Fruit fly (Drosophila melanogaster) whole organism, embryonic: ENCODE measurements around the gene Spec2.

Experiments used
- Bteb2 ChIP-seq: fragments of 200-800 bp; sonication (Bioruptor generic); optimal IDR thresholded peaks from 2 replicates; lab custom pipeline; 2016; ENCODE audit warnings: missing biosample characterization, missing genetic modification characterization
- CG10267 ChIP-seq: fragments of 200-800 bp; sonication (Bioruptor generic); optimal IDR thresholded peaks from 2 replicates; lab custom pipeline; 2018; ENCODE audit warnings: missing biosample characterization, mild to moderate bottlenecking, missing genetic modification characterization, moderate library complexity
- CG10321 ChIP-seq: fragments of 200-800 bp; sonication (Bioruptor generic); IDR thresholded peaks from 2 replicates; pipeline ENCODE4 v1.3.6; 2022; ENCODE audit warnings: missing biosample characterization, missing genetic modification characterization
- CG11504 ChIP-seq: fragments of 200-800 bp; sonication (Bioruptor generic); optimal IDR thresholded peaks from 3 replicates; lab custom pipeline; 2019; ENCODE audit warnings: missing biosample characterization, mild to moderate bottlenecking, missing genetic modification characterization, moderate library complexity
- CG14710 ChIP-seq: fragments of 200-800 bp; sonication (Bioruptor generic); optimal IDR thresholded peaks from 3 replicates; lab custom pipeline; 2019; ENCODE audit warnings: missing biosample characterization, mild to moderate bottlenecking, missing genetic modification characterization, moderate library complexity
- CG15011 ChIP-seq: fragments of 200-800 bp; sonication (Bioruptor generic); optimal IDR thresholded peaks from 3 replicates; lab custom pipeline; 2018; ENCODE audit warnings: missing biosample characterization, mild to moderate bottlenecking, missing genetic modification characterization
- CG18476 ChIP-seq: fragments of 200-800 bp; sonication (Bioruptor generic); optimal IDR thresholded peaks from 2 replicates; lab custom pipeline; 2016; ENCODE audit warnings: missing biosample characterization, mild to moderate bottlenecking, missing genetic modification characterization
- CG2116 ChIP-seq: fragments of 200-800 bp; sonication (Bioruptor generic); optimal IDR thresholded peaks from 3 replicates; lab custom pipeline; 2018; ENCODE audit warnings: missing biosample characterization, mild to moderate bottlenecking, missing genetic modification characterization
- CG2129 ChIP-seq: fragments of 200-800 bp; sonication (Bioruptor generic); IDR thresholded peaks from 2 replicates; pipeline ENCODE4 v1.3.6; 2022; ENCODE audit warnings: missing biosample characterization, missing genetic modification characterization; ENCODE audit not compliant: partially characterized antibody
- CG2202 ChIP-seq: fragments of 200-800 bp; sonication (Bioruptor generic); optimal IDR thresholded peaks from 2 replicates; lab custom pipeline; 2018; ENCODE audit warnings: missing biosample characterization, mild to moderate bottlenecking, missing genetic modification characterization
- CG2678 ChIP-seq: fragments of 200-800 bp; sonication (Bioruptor generic); optimal IDR thresholded peaks from 3 replicates; lab custom pipeline; 2019; ENCODE audit warnings: missing biosample characterization, mild to moderate bottlenecking, missing genetic modification characterization, moderate library complexity
- CG3847 ChIP-seq: fragments of 200-800 bp; sonication (Bioruptor generic); IDR thresholded peaks from 2 replicates; pipeline ENCODE4 v1.3.6; 2022; ENCODE audit warnings: missing biosample characterization, missing genetic modification characterization
- CG3995 ChIP-seq: fragments of 200-800 bp; sonication (Bioruptor generic); optimal IDR thresholded peaks from 3 replicates; lab custom pipeline; 2016; ENCODE audit warnings: missing biosample characterization, missing genetic modification characterization
- CG6654 ChIP-seq: fragments of 200-800 bp; sonication (Bioruptor generic); optimal IDR thresholded peaks from 2 replicates; lab custom pipeline; 2017; ENCODE audit warnings: missing biosample characterization, mild to moderate bottlenecking, missing genetic modification characterization
- CG6765 ChIP-seq: fragments of 200-800 bp; sonication (Bioruptor generic); optimal IDR thresholded peaks from 3 replicates; lab custom pipeline; 2017; ENCODE audit warnings: missing biosample characterization, mild to moderate bottlenecking, missing genetic modification characterization
- CG6791 ChIP-seq: fragments of 200-800 bp; sonication (Bioruptor generic); IDR thresholded peaks from 3 replicates; pipeline ENCODE4 v1.3.6; 2022; ENCODE audit warnings: missing biosample characterization, missing genetic modification characterization; ENCODE audit not compliant: partially characterized antibody
- CG7786 ChIP-seq: fragments of 200-800 bp; sonication (Bioruptor generic); optimal IDR thresholded peaks from 2 replicates; lab custom pipeline; 2016; ENCODE audit warnings: missing biosample characterization, missing genetic modification characterization
- CG9609 ChIP-seq: fragments of 200-800 bp; sonication (Bioruptor generic); optimal IDR thresholded peaks from 3 replicates; lab custom pipeline; 2016; ENCODE audit warnings: missing biosample characterization, missing genetic modification characterization
- CG9817 ChIP-seq: fragments of 200-800 bp; sonication (Bioruptor generic); optimal IDR thresholded peaks from 2 replicates; lab custom pipeline; 2018; ENCODE audit warnings: missing biosample characterization, mild to moderate bottlenecking, missing genetic modification characterization, moderate library complexity
- D ChIP-seq, 2 experiments: fragments of 200-800 bp in 1 of 2; fragments of >200 bp in 1 of 2; sonication (Bioruptor generic) in 1 of 2; optimal IDR thresholded peaks; 2 replicates in 1 of 2; 3 replicates in 1 of 2; lab custom pipeline; 2017; ENCODE audit warnings: mild to moderate bottlenecking in 1 of 2, missing biosample characterization in 1 of 2, missing genetic modification characterization in 1 of 2, missing genetic modification reagents in 1 of 2
- D19B ChIP-seq: fragments of 200-800 bp; sonication (Bioruptor generic); optimal IDR thresholded peaks from 2 replicates; lab custom pipeline; 2017; ENCODE audit warnings: missing biosample characterization, mild to moderate bottlenecking, missing genetic modification characterization
- Dbx ChIP-seq: fragments of 200-800 bp; sonication (Bioruptor generic); IDR thresholded peaks from 3 replicates; pipeline ENCODE4 v1.3.6; 2022; ENCODE audit warnings: missing biosample characterization, missing genetic modification characterization
- Deaf1 ChIP-seq: fragments of 200-800 bp; optimal IDR thresholded peaks from 3 replicates; lab custom pipeline; 2019; ENCODE audit warnings: missing biosample characterization, mild to moderate bottlenecking, missing genetic modification characterization, moderate library complexity
- Hey ChIP-seq: fragments of 200-800 bp; sonication (Bioruptor generic); optimal IDR thresholded peaks from 3 replicates; lab custom pipeline; 2018; ENCODE audit warnings: missing biosample characterization, mild to moderate bottlenecking, missing genetic modification characterization
- Hr51 ChIP-seq, 2 experiments: fragments of 200-800 bp; sonication (Bioruptor generic); optimal IDR thresholded peaks; 2 replicates in 1 of 2; 3 replicates in 1 of 2; lab custom pipeline; 2016 to 2018; ENCODE audit warnings: missing biosample characterization in 2 of 2, missing genetic modification characterization in 2 of 2, mild to moderate bottlenecking in 1 of 2, moderate library complexity in 1 of 2
- Kr ChIP-seq: fragments of 200-800 bp; sonication (Bioruptor generic); optimal IDR thresholded peaks from 2 replicates; lab custom pipeline; 2017; ENCODE audit warnings: missing biosample characterization, mild to moderate bottlenecking, missing genetic modification characterization
- Lhr ChIP-seq: fragments of 200-800 bp; sonication (Bioruptor generic); optimal IDR thresholded peaks from 3 replicates; lab custom pipeline; 2017; ENCODE audit warnings: mild to moderate bottlenecking, missing biosample characterization, missing genetic modification reagents, missing genetic modification characterization
- NC2α ChIP-seq: fragments of 200-800 bp; sonication (Bioruptor generic); optimal IDR thresholded peaks from 2 replicates; lab custom pipeline; 2016; ENCODE audit warnings: missing biosample characterization, missing genetic modification characterization
- Nf-YA ChIP-seq: fragments of 200-800 bp; sonication (Bioruptor generic); IDR thresholded peaks from 2 replicates; pipeline ENCODE4 v1.3.6; 2022; ENCODE audit warnings: missing biosample characterization, missing genetic modification characterization
- Nf-YB ChIP-seq: fragments of 200-800 bp; sonication (Bioruptor generic); optimal IDR thresholded peaks from 3 replicates; lab custom pipeline; 2019; ENCODE audit warnings: missing biosample characterization, mild to moderate bottlenecking, missing genetic modification characterization, moderate library complexity
- Rfx ChIP-seq: fragments of 200-800 bp; sonication (Bioruptor generic); IDR thresholded peaks from 2 replicates; pipeline ENCODE4 v1.3.6; 2022; ENCODE audit warnings: missing biosample characterization, missing genetic modification characterization
- Rx ChIP-seq: fragments of 200-800 bp; sonication (Bioruptor generic); IDR thresholded peaks from 2 replicates; pipeline ENCODE4 v1.3.6; 2022; ENCODE audit warnings: missing biosample characterization, missing genetic modification characterization
- Stat92E ChIP-seq, 3 experiments: fragments of >200 bp in 2 of 3; fragments of 200-800 bp in 1 of 3; sonication (Bioruptor generic) in 1 of 3; optimal IDR thresholded peaks; 2 replicates each; lab custom pipeline; 2017 to 2019; ENCODE audit warnings: missing biosample characterization in 3 of 3, missing genetic modification characterization in 3 of 3, mild to moderate bottlenecking in 1 of 3, moderate library complexity in 1 of 3
- ase ChIP-seq: fragments of 200-800 bp; sonication (Bioruptor generic); IDR thresholded peaks from 3 replicates; pipeline ENCODE4 v1.3.6; 2022; ENCODE audit warnings: missing biosample characterization, missing genetic modification characterization
- ato ChIP-seq: fragments of 200-800 bp; sonication (Bioruptor generic); IDR thresholded peaks from 2 replicates; pipeline ENCODE4 v1.3.6; 2022; ENCODE audit warnings: missing biosample characterization, missing genetic modification characterization; ENCODE audit not compliant: partially characterized antibody
- caup ChIP-seq: fragments of 200-800 bp; sonication (Bioruptor generic); optimal IDR thresholded peaks from 3 replicates; lab custom pipeline; 2017; ENCODE audit warnings: missing biosample characterization, mild to moderate bottlenecking, missing genetic modification characterization, moderate library complexity; ENCODE audit not compliant: severe bottlenecking
- ci ChIP-seq: fragments of 200-800 bp; sonication (Bioruptor generic); IDR thresholded peaks from 3 replicates; pipeline ENCODE4 v1.3.6; 2022; ENCODE audit warnings: missing biosample characterization, missing genetic modification characterization
- emc ChIP-seq: fragments of 200-800 bp; sonication (Bioruptor generic); optimal IDR thresholded peaks from 2 replicates; lab custom pipeline; 2016; ENCODE audit warnings: missing biosample characterization, missing genetic modification characterization
- gem ChIP-seq: fragments of 200-800 bp; sonication (Bioruptor generic); optimal IDR thresholded peaks from 2 replicates; lab custom pipeline; 2019; ENCODE audit warnings: missing biosample characterization, mild to moderate bottlenecking, missing genetic modification characterization, moderate library complexity
- grn ChIP-seq: fragments of 200-800 bp; sonication (Bioruptor generic); optimal IDR thresholded peaks from 3 replicates; lab custom pipeline; 2017; ENCODE audit warnings: missing biosample characterization, missing genetic modification characterization
- gsb ChIP-seq: fragments of 200-800 bp; sonication (Bioruptor generic); IDR thresholded peaks from 2 replicates; pipeline ENCODE4 v1.3.6; 2022; ENCODE audit warnings: missing biosample characterization, missing genetic modification characterization
- gt ChIP-seq: fragments of 200-800 bp; sonication (Bioruptor generic); IDR thresholded peaks from 2 replicates; pipeline ENCODE4 v1.3.6; 2022; ENCODE audit warnings: missing biosample characterization, missing genetic modification characterization
- her ChIP-seq: fragments of 200-800 bp; sonication (Bioruptor generic); optimal IDR thresholded peaks from 2 replicates; lab custom pipeline; 2016; ENCODE audit warnings: missing biosample characterization, missing genetic modification characterization
- lilli ChIP-seq: fragments of 200-800 bp; sonication (Bioruptor generic); optimal IDR thresholded peaks from 3 replicates; lab custom pipeline; 2016; ENCODE audit warnings: missing biosample characterization, missing genetic modification characterization
- mam ChIP-seq: fragments of 200-800 bp; sonication (Bioruptor generic); optimal IDR thresholded peaks from 3 replicates; lab custom pipeline; 2016; ENCODE audit warnings: missing biosample characterization, missing genetic modification characterization
- so ChIP-seq: fragments of 200-800 bp; sonication (Bioruptor generic); IDR thresholded peaks from 3 replicates; pipeline ENCODE4 v1.3.6; 2022; ENCODE audit warnings: missing biosample characterization, missing genetic modification characterization
- wor ChIP-seq: fragments of 200-800 bp; sonication (Bioruptor generic); IDR thresholded peaks from 2 replicates; pipeline ENCODE4 v1.3.6; 2022; ENCODE audit warnings: missing biosample characterization, missing genetic modification characterization
- yki ChIP-seq: fragments of >200 bp; optimal IDR thresholded peaks from 3 replicates; lab custom pipeline; 2018

The Spec2 gene

DNA sequence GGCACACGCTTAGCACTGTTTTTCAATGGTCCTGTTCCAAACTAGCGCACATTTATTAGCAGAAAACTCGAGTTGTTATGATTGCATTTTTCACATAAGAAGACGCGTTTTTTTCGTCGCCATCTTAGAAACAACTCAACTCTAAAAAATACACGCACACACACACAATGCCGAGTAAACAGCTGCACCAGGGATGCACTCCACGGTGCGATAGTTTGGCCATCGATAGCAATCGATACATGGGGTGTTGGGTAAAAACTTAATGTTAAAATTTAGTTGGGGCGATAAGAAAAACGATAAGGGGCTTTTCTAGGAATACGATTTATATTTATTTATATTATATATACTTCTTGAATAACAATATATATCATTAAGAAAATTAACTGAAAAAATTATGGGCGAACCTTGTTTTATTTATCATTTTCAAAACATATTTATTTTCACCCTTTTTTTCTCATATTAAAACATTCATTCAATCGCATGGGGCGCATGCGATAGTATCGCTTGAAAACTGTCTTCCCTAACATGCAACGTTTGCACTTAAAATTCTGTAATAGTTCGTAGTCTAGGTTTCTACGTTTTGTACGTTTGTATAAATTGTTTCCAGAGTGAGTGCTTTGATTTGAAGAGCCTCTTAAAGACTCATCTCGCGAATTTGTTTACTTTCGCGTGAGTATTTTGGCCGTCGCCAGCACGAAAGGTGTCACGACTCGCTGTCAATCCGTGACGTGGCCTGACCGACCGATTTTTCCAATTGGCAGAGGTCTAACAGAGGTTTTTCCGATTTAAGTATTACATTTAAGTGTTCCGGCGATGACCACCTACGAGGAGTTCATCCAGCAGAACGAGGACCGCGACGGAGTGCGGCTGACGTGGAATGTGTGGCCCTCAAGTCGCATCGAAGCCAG is 24.9 kb upstream of the Spec2 start, which contains the start of the genes MTA1-like and Sec23 (continued):
- peak; percentile 76 for TF ChIP-seq ato
- no peak for TF ChIP-seq CG2202 (tag; lab: Kevin White, UChicago)
- TF ChIP-seq gt (GFP tag; lab: Robert Waterston, UW): no peak
- TF ChIP-seq Deaf1: peak; percentile 19
- no peak for TF ChIP-seq CG11504 (tag; lab: Kevin White, UChicago)
- TF ChIP-seq wor (GFP tag; lab: Robert Waterston, UW): no peak
- TF ChIP-seq ase (GFP tag; lab: Robert Waterston, UW): no peak
- TF ChIP-seq CG7786 (GFP tag; lab: Kevin White, UChicago): no peak
- TF ChIP-seq so (GFP tag; lab: Robert Waterston, UW): no peak
- peak; percentile 97 for TF ChIP-seq CG2116 (GFP tag; lab: Kevin White, UChicago)
- TF ChIP-seq CG6765 (GFP tag; lab: Kevin White, UChicago): no peak
- peak; percentile 65 for TF ChIP-seq CG2678 (tag; lab: Kevin White, UChicago)
- no peak for TF ChIP-seq CG6654 (GFP tag; lab: Kevin White, UChicago)
- TF ChIP-seq caup (GFP tag; lab: Kevin White, UChicago): peak; percentile 23
- TF ChIP-seq CG9609 (GFP tag; lab: Kevin White, UChicago): peak; percentile 22
- peak; percentile 47 for TF ChIP-seq CG9817 (tag; lab: Kevin White, UChicago)
- TF ChIP-seq CG10267 (tag; lab: Kevin White, UChicago): peak; percentile 80
- TF ChIP-seq Rx (GFP tag; lab: Robert Waterston, UW): no peak
- TF ChIP-seq NC2α: no peak
- peak; percentile 28 to 40 for TF ChIP-seq Hr51 (GFP tag; optimal IDR thresholded peaks at IDR 0.05; lab: Kevin White, UChicago)
- peak; percentile 86 for TF ChIP-seq CG2129
- peak; percentile 21 for TF ChIP-seq Kr
- TF ChIP-seq emc: no peak
- no peak for TF ChIP-seq CG3995 (GFP tag; lab: Kevin White, UChicago)
- 0 out of 3 replicates have a peak, but pooled peaks have one; percentile 20 for TF ChIP-seq Dbx (GFP tag; lab: Robert Waterston, UW)
- no peak for TF ChIP-seq D (optimal IDR thresholded peaks at IDR 0.05; lab: Kevin White, UChicago)
- peak; percentile 18 for TF ChIP-seq D (GFP tag; optimal IDR thresholded peaks at IDR 0.05; lab: Kevin White, UChicago)
- no peak for TF ChIP-seq Bteb2 (GFP tag; lab: Kevin White, UChicago)
- peak; percentile 65 for TF ChIP-seq lilli
- peak; percentile 11 for TF ChIP-seq CG18476 (GFP tag; lab: Kevin White, UChicago)
- peak; percentile 30 for TF ChIP-seq grn (GFP tag; lab: Kevin White, UChicago)
- peak; percentile 53 for TF ChIP-seq mam (GFP tag; lab: Kevin White, UChicago)
- TF ChIP-seq gem (tag; lab: Kevin White, UChicago): peak; percentile 76
- TF ChIP-seq CG14710 (tag; lab: Kevin White, UChicago): peak; percentile 85
- TF ChIP-seq Rfx (GFP tag; lab: Robert Waterston, UW): peak; percentile 71
- TF ChIP-seq gsb (GFP tag; lab: Robert Waterston, UW): no peak
- TF ChIP-seq Lhr: peak; percentile 4
- no peak for TF ChIP-seq CG10321 (GFP tag; lab: Robert Waterston, UW)
- TF ChIP-seq Hey: no peak
- TF ChIP-seq yki: no peak
- TF ChIP-seq her: no peak
- TF ChIP-seq Nf-YB (GFP tag; lab: Kevin White, UChicago): peak; percentile 36
- TF ChIP-seq CG6791: peak; percentile 93
- no peak for TF ChIP-seq CG15011 (GFP tag; lab: Kevin White, UChicago)
- no peak for TF ChIP-seq Nf-YA
- no peak for TF ChIP-seq ci (GFP tag; lab: Robert Waterston, UW)
- TF ChIP-seq D19B (GFP tag; lab: Kevin White, UChicago): peak; percentile 18
- TF ChIP-seq Stat92E (GFP tag; optimal IDR thresholded peaks at IDR 0.05; lab: Kevin White, UChicago): peak in 1 of 3 experiments; percentile 48
- TF ChIP-seq CG3847 (GFP tag; lab: Robert Waterston, UW): peak; percentile 61
